Worm (Caenorhabditis elegans): Measurements from ENCODE around the gene F35E8.9.

F35E8.9 gene

DNA sequence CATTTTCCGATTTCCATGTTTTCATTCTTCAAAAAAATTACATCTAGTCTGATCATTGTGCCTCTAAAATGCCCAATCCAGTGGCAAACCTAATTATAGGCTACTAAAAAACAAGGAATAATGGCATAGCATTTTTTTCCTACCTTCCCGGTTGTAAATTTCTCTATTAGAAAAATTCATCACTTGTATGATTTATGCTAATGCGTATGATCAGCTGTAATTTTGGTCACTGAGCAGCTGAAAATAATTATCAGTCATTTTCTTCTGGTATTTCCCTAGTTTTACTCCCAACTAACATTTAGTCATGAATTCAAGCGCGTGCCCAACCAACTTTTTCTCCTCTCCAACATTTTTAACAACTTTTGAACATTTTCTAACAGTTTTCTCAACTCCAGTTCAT is 38.1 kb upstream of the F35E8.9 start, which contains the start of gene srh-186:
Gene srh-186 (plus strand): TSS at position 301 of the 400 bp plus-strand sequence.
- no peak for TF ChIP-seq mab-5 (tag; optimal IDR thresholded peaks at IDR 0.05)
- no peak for TF ChIP-seq drap-1 (GFP tag; optimal IDR thresholded peaks at IDR 0.05)
- TF ChIP-seq elt-1 (tag; optimal IDR thresholded peaks at IDR 0.05; ENCODE audit: borderline replicate concordance, insufficient read depth) = no peak
- no peak for TF ChIP-seq zip-8 (tag; optimal IDR thresholded peaks at IDR 0.05)
- TF ChIP-seq cnd-1 (tag; optimal IDR thresholded peaks at IDR 0.05) = no peak
- no peak for TF ChIP-seq lin-32 (GFP tag; optimal IDR thresholded peaks at IDR 0.05)
- TF ChIP-seq nhr-237 (tag; optimal IDR thresholded peaks at IDR 0.05) = no peak
- no peak for TF ChIP-seq lin-13 (tag; optimal IDR thresholded peaks at IDR 0.05)
- TF ChIP-seq unc-62 (GFP tag; optimal IDR thresholded peaks at IDR 0.05) = no peak
- no peak for TF ChIP-seq hlh-1 (tag; optimal IDR thresholded peaks at IDR 0.05)
- TF ChIP-seq elt-3 (tag; optimal IDR thresholded peaks at IDR 0.05) = no peak
- no peak for TF ChIP-seq lsy-2 (tag; optimal IDR thresholded peaks at IDR 0.05)
- TF ChIP-seq pha-4 (tag; optimal IDR thresholded peaks at IDR 0.05) = no peak
- TF ChIP-seq snpc-4 (tag; optimal IDR thresholded peaks at IDR 0.05) = no peak
- TF ChIP-seq unc-120 (tag; optimal IDR thresholded peaks at IDR 0.05; ENCODE audit: poor library complexity, severe bottlenecking) = no peak
- no peak for TF ChIP-seq nhr-76 (tag; optimal IDR thresholded peaks at IDR 0.05)
- no peak for TF ChIP-seq mls-2 (tag; optimal IDR thresholded peaks at IDR 0.05)
- no peak for TF ChIP-seq ces-1 (GFP tag; optimal IDR thresholded peaks at IDR 0.05)
- no peak for TF ChIP-seq sem-2 (GFP tag; optimal IDR thresholded peaks at IDR 0.05)

DNA sequence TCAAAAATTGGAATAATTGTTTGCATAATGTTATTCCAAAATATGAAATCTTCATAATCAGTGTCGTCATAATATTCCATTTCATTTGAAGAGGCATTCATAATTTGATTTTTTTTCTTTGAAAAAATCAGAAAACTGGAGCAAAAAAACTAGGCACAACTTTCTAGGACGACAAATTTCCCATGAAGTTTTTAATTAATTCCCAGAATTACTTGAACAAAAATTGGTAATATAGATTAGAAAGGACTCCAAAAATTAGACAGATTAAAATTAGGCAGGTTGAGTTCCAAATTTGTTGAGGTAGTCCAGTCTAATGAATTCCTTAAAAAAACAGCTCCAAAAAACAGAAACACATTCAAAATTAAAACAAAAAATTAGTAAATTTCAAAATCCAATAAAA is 37.6 kb upstream of the F35E8.9 start, which contains the start of gene srw-57:
Gene srw-57 (minus strand): TSS at position 101 of the 400 bp plus-strand sequence.
- TF ChIP-seq zip-8 (tag; optimal IDR thresholded peaks at IDR 0.05) (no peak), flh-1 (GFP tag; optimal IDR thresholded peaks at IDR 0.05) (no peak), lsy-2 (tag; optimal IDR thresholded peaks at IDR 0.05) (no peak), ztf-11 (tag; optimal IDR thresholded peaks at IDR 0.05) (no peak), drap-1 (GFP tag; optimal IDR thresholded peaks at IDR 0.05) (no peak), unc-62 (GFP tag; optimal IDR thresholded peaks at IDR 0.05) (no peak), unc-39 (tag; optimal IDR thresholded peaks at IDR 0.05) (no peak), mep-1 (tag; optimal IDR thresholded peaks at IDR 0.05) (no peak), elt-3 (tag; optimal IDR thresholded peaks at IDR 0.05) (no peak), bed-3 (GFP tag; optimal IDR thresholded peaks at IDR 0.05) (no peak)

DNA sequence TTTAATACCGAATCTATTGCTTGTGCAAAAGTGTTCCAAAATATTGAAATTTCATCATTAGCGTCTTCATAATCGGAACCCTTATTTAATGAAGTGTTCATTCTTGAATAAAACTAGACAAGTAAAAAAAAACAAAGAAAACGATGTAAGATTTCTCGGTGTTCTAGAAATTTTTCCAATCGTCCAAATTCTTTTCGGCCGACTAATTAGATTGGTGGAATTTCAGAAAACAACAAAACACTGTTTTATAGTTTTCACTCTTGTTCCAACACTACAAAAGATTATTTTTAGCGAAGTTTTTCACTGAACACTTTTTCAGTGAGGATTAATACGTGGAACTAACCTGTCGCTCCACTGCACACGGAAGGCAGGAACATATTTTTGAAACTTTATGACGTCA is 35.4 kb upstream of the F35E8.9 start, which contains the start of gene srw-56:
Gene srw-56 (minus strand): TSS at position 101 of the 400 bp plus-strand sequence.
- TF ChIP-seq M03D4.4 (tag; optimal IDR thresholded peaks at IDR 0.05) (no peak), unc-120 (tag; optimal IDR thresholded peaks at IDR 0.05; ENCODE audit: poor library complexity, severe bottlenecking) (no peak)

ce11 chrV:15950903-15951302 is 33.5 kb upstream of the F35E8.9 start, which contains the start of gene srw-59:
Gene srw-59, minus strand, starts transcription at chrV:15951003.
- TF ChIP-seq sem-2 (GFP tag; optimal IDR thresholded peaks at IDR 0.05) (no peak), sptf-1 (tag; optimal IDR thresholded peaks at IDR 0.05) (no peak), ces-1 (GFP tag; optimal IDR thresholded peaks at IDR 0.05) (no peak), mep-1 (tag; optimal IDR thresholded peaks at IDR 0.05) (no peak), bed-3 (GFP tag; optimal IDR thresholded peaks at IDR 0.05) (no peak), ztf-11 (tag; optimal IDR thresholded peaks at IDR 0.05) (no peak), lin-13 (tag; optimal IDR thresholded peaks at IDR 0.05) (no peak), nhr-28 (tag; optimal IDR thresholded peaks at IDR 0.05) (no peak)

ce11 chrV:15943125-15943524 is 25.8 kb upstream of the F35E8.9 start, which contains the start of gene srw-53:
Gene srw-53, plus strand, starts transcription at chrV:15943425.
- TF ChIP-seq nhr-2 (tag; optimal IDR thresholded peaks at IDR 0.05) (no peak), elt-1 (tag; optimal IDR thresholded peaks at IDR 0.05; ENCODE audit: borderline replicate concordance, insufficient read depth) (no peak), sptf-1 (tag; optimal IDR thresholded peaks at IDR 0.05) (no peak), unc-120 (tag; optimal IDR thresholded peaks at IDR 0.05; ENCODE audit: poor library complexity, severe bottlenecking) (no peak), ces-1 (GFP tag; optimal IDR thresholded peaks at IDR 0.05) (no peak), unc-39 (tag; optimal IDR thresholded peaks at IDR 0.05) (no peak), lin-13 (tag; optimal IDR thresholded peaks at IDR 0.05) (no peak), zip-8 (tag; optimal IDR thresholded peaks at IDR 0.05) (no peak), tbx-8 (GFP tag; optimal IDR thresholded peaks at IDR 0.05) (no peak), sem-2 (GFP tag; optimal IDR thresholded peaks at IDR 0.05) (no peak), ceh-43 (GFP tag; optimal IDR thresholded peaks at IDR 0.05) (no peak), elt-3 (tag; optimal IDR thresholded peaks at IDR 0.05) (no peak), nhr-76 (tag; optimal IDR thresholded peaks at IDR 0.05) (no peak), M03D4.4 (tag; optimal IDR thresholded peaks at IDR 0.05) (no peak)

Data from whole organism, mixed stage, embryonic.